Worm (Caenorhabditis elegans) whole organism, L4 larva: ENCODE measurements around the gene sra-32.
A peak's percentile ranks its signal among the peaks of the same experiment; 100 is the strongest.

Source experiments
- F10B5.3 ChIP-seq: sonication (generic microtip); optimal IDR thresholded peaks from 2 replicates; lab custom pipeline; 2016; ENCODE audit warnings: mild to moderate bottlenecking, missing genetic modification characterization, missing compliant biosample characterization
- F44E2.7 ChIP-seq: fragments of 200-800 bp; sonication (Bioruptor generic); IDR thresholded peaks from 2 replicates; pipeline ENCODE4 v2.1.2; 2022; ENCODE audit warnings: missing genetic modification characterization, missing compliant biosample characterization
- F49E8.2 ChIP-seq: sonication (generic microtip); optimal IDR thresholded peaks from 2 replicates; lab custom pipeline; 2016; ENCODE audit warnings: missing compliant biosample characterization, mild to moderate bottlenecking, missing genetic modification characterization, borderline replicate concordance
- T26A8.4 ChIP-seq: fragments of 200-800 bp; sonication (Bioruptor generic); IDR thresholded peaks from 2 replicates; pipeline ENCODE4 v1.3.6; 2022; ENCODE audit warnings: missing genetic modification characterization, missing compliant biosample characterization
- Y5F2A.4 ChIP-seq: fragments of 200-800 bp; sonication (Bioruptor generic); optimal IDR thresholded peaks from 2 replicates; lab custom pipeline; 2018; ENCODE audit warnings: mild to moderate bottlenecking, missing genetic modification characterization, missing compliant biosample characterization
- Y75B8A.6 ChIP-seq: fragments of 200-800 bp; sonication (Bioruptor generic); IDR thresholded peaks from 2 replicates; pipeline ENCODE4 v1.3.6; 2022; ENCODE audit warnings: missing genetic modification reagents, missing genetic modification characterization, missing compliant biosample characterization
- ZK546.5 ChIP-seq, 2 experiments: sonication (generic microtip); optimal IDR thresholded peaks; 2 replicates each; lab custom pipeline; 2017; ENCODE audit warnings: missing biosample characterization in 2 of 2, missing genetic modification characterization in 2 of 2
- aly-2 ChIP-seq: sonication (generic microtip); optimal IDR thresholded peaks from 2 replicates; lab custom pipeline; 2018; ENCODE audit warnings: missing biosample characterization, missing genetic modification characterization
- attf-4 ChIP-seq: sonication (generic microtip); optimal IDR thresholded peaks from 3 replicates; lab custom pipeline; 2017; ENCODE audit warnings: missing biosample characterization, missing genetic modification characterization
- ceh-28 ChIP-seq: fragments of 150-350 bp; optimal IDR thresholded peaks from 2 replicates; lab custom pipeline; 2014; ENCODE audit warnings: missing biosample characterization, missing genetic modification reagents, missing genetic modification characterization
- ceh-32 ChIP-seq: sonication (generic microtip); optimal IDR thresholded peaks from 2 replicates; lab custom pipeline; 2016; ENCODE audit warnings: mild to moderate bottlenecking, missing genetic modification characterization, missing compliant biosample characterization; ENCODE audit not compliant: poor library complexity
- ceh-44 ChIP-seq: fragments of 200-800 bp; sonication (Bioruptor generic); IDR thresholded peaks from 2 replicates; pipeline ENCODE4 v1.3.6; 2022; ENCODE audit warnings: missing genetic modification reagents, missing genetic modification characterization, missing compliant biosample characterization
- ctbp-1 ChIP-seq: fragments of 200-800 bp; sonication (Bioruptor generic); IDR thresholded peaks from 2 replicates; pipeline ENCODE4 v1.3.6; 2022; ENCODE audit warnings: missing genetic modification reagents, missing genetic modification characterization, missing compliant biosample characterization
- dpl-1 ChIP-seq: fragments of 150-350 bp; optimal IDR thresholded peaks from 2 replicates; lab custom pipeline; 2014; ENCODE audit warnings: missing biosample characterization, missing genetic modification reagents, missing genetic modification characterization
- egl-43 ChIP-seq: fragments of 200-800 bp; sonication (Bioruptor generic); IDR thresholded peaks from 2 replicates; pipeline ENCODE4 v1.3.6; 2022; ENCODE audit warnings: missing genetic modification reagents, missing genetic modification characterization, missing compliant biosample characterization
- fkh-10 ChIP-seq: fragments of 150-350 bp; optimal IDR thresholded peaks from 2 replicates; lab custom pipeline; 2014; ENCODE audit warnings: missing biosample characterization, missing genetic modification reagents, missing genetic modification characterization
- fos-1 ChIP-seq: fragments of 150-350 bp; optimal IDR thresholded peaks from 2 replicates; lab custom pipeline; 2014; ENCODE audit warnings: missing biosample characterization, missing genetic modification characterization
- hmg-1.1 ChIP-seq: fragments of 200-800 bp; sonication (Bioruptor generic); IDR thresholded peaks from 2 replicates; pipeline ENCODE4 v1.3.6; 2022; ENCODE audit warnings: missing genetic modification reagents, missing genetic modification characterization, missing compliant biosample characterization
- lin-15B ChIP-seq: fragments of 150-350 bp; sonication (generic microtip); optimal IDR thresholded peaks from 3 replicates; lab custom pipeline; 2014; ENCODE audit warnings: missing biosample characterization, missing genetic modification characterization
- lsy-2 ChIP-seq, 2 experiments: fragments of 150-350 bp in 1 of 2; sonication (generic microtip) in 1 of 2; optimal IDR thresholded peaks; 2 replicates each; lab custom pipeline; 2014 to 2017; ENCODE audit warnings: missing biosample characterization in 2 of 2, missing genetic modification characterization in 2 of 2
- mdl-1 ChIP-seq, 2 experiments: fragments of 150-350 bp in 1 of 2; sonication (generic microtip) in 1 of 2; optimal IDR thresholded peaks; 2 replicates each; lab custom pipeline; 2014 to 2017; ENCODE audit warnings: missing biosample characterization in 2 of 2, missing genetic modification characterization in 2 of 2
- mxl-3 ChIP-seq: fragments of 200-800 bp; sonication (Bioruptor generic); optimal IDR thresholded peaks from 2 replicates; lab custom pipeline; 2018; ENCODE audit warnings: mild to moderate bottlenecking, missing genetic modification characterization, missing compliant biosample characterization
- nhr-102 ChIP-seq: sonication (generic microtip); optimal IDR thresholded peaks from 2 replicates; lab custom pipeline; 2016; ENCODE audit warnings: mild to moderate bottlenecking, missing genetic modification characterization, moderate library complexity, missing compliant biosample characterization
- nhr-42 ChIP-seq: fragments of 200-800 bp; sonication (Bioruptor generic); IDR thresholded peaks from 2 replicates; pipeline ENCODE4 v1.3.6; 2022; ENCODE audit warnings: missing genetic modification characterization, missing compliant biosample characterization
- nhr-6 ChIP-seq: fragments of 150-350 bp; optimal IDR thresholded peaks from 2 replicates; lab custom pipeline; 2014; ENCODE audit warnings: missing biosample characterization, missing genetic modification characterization
- nhr-76 ChIP-seq: fragments of 150-350 bp; optimal IDR thresholded peaks from 2 replicates; lab custom pipeline; 2014; ENCODE audit warnings: missing biosample characterization, missing genetic modification characterization
- rbr-2 ChIP-seq: sonication (generic microtip); optimal IDR thresholded peaks from 2 replicates; lab custom pipeline; 2016; ENCODE audit warnings: missing genotype, missing genetic modification characterization, missing compliant biosample characterization
- saeg-2 ChIP-seq: fragments of 200-800 bp; sonication (Bioruptor generic); IDR thresholded peaks from 2 replicates; pipeline ENCODE4 v1.3.6; 2022; ENCODE audit warnings: missing genetic modification reagents, missing genetic modification characterization, missing compliant biosample characterization
- set-16 ChIP-seq: fragments of 200-800 bp; sonication (Bioruptor generic); IDR thresholded peaks from 2 replicates; pipeline ENCODE4 v1.3.6; 2022; ENCODE audit warnings: missing genetic modification reagents, missing genetic modification characterization, missing compliant biosample characterization
- spr-1 ChIP-seq: sonication (generic microtip); optimal IDR thresholded peaks from 2 replicates; lab custom pipeline; 2016; ENCODE audit warnings: mild to moderate bottlenecking, missing genetic modification characterization, missing compliant biosample characterization
- spr-3 ChIP-seq: fragments of 200-800 bp; sonication (Bioruptor generic); optimal IDR thresholded peaks from 2 replicates; lab custom pipeline; 2018; ENCODE audit warnings: mild to moderate bottlenecking, missing genetic modification characterization, missing compliant biosample characterization
- tra-1 ChIP-seq: fragments of 200-800 bp; sonication (Bioruptor generic); IDR thresholded peaks from 2 replicates; pipeline ENCODE4 v1.3.6; 2022; ENCODE audit warnings: missing genetic modification reagents, missing genetic modification characterization, missing compliant biosample characterization
- unc-39 ChIP-seq: sonication (generic microtip); optimal IDR thresholded peaks from 2 replicates; lab custom pipeline; 2017; ENCODE audit warnings: missing biosample characterization, missing genetic modification characterization
- unc-62 ChIP-seq, 3 experiments: fragments of 150-350 bp in 1 of 3; sonication (generic microtip); optimal IDR thresholded peaks in 2 of 3; peaks in 1 of 3; 1 replicate in 1 of 3; 2 replicates in 2 of 3; lab custom pipeline; 2014 to 2017; ENCODE audit warnings: missing biosample characterization in 3 of 3, missing genetic modification characterization in 3 of 3, missing genetic modification reagents in 3 of 3, missing genotype in 1 of 3
- vab-7 ChIP-seq: fragments of 200-800 bp; sonication (Bioruptor generic); IDR thresholded peaks from 2 replicates; pipeline ENCODE4 v1.3.6; 2022; ENCODE audit warnings: missing genetic modification reagents, missing genetic modification characterization, missing compliant biosample characterization
- zip-11 ChIP-seq: fragments of 200-800 bp; sonication (Bioruptor generic); IDR thresholded peaks from 2 replicates; pipeline ENCODE4 v1.3.6; 2022; ENCODE audit warnings: missing genetic modification characterization, missing compliant biosample characterization
- ztf-11 ChIP-seq: fragments of 150-350 bp; optimal IDR thresholded peaks from 2 replicates; lab custom pipeline; 2014; ENCODE audit warnings: missing biosample characterization, missing genetic modification characterization

Gene sra-32

ce11 chrII:4527800-4528199, 4.0 kb downstream of the sra-32 start, which contains the start of gene sra-35:
Gene sra-35, minus strand, starts transcription at chrII:4527900.
- TF ChIP-seq ceh-32 (tag; lab: Kevin White, UChicago) (no peak), nhr-42 (GFP tag; lab: Robert Waterston, UW) (no peak), dpl-1 (GFP tag; lab: Kevin White, UChicago) (no peak), F44E2.7 (GFP tag; lab: Robert Waterston, UW) (no peak), saeg-2 (no peak), spr-3 (GFP tag; lab: Kevin White, UChicago) (no peak), fkh-10 (GFP tag; lab: Kevin White, UChicago) (no peak), ceh-28 (no peak), ztf-11 (no peak), ceh-44 (GFP tag; lab: Robert Waterston, UW) (no peak), rbr-2 (tag; lab: Kevin White, UChicago) (no peak), fos-1 (tag; lab: Kevin White, UChicago) (no peak), mdl-1 (tag; optimal IDR thresholded peaks at IDR 0.05; lab: Kevin White, UChicago) (no peak)

DNA sequence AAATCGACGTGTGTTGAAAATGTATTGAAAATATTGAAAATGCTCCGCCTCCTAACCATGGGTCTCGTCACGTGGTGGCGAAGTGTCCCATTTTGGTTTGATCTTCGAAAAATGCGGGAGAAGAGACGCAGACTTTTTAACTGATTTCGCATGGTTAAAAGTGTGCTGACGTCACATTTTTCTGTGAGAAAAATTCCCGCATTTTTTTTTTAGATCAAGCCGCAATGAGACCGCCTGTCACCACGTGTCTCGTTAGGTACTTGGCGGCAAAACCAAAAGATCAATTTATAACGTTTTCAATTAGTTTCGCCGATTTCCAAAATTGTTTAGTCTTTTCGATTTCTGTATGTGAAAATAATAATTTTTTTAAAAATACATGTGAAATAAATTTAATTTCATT, 6.6 kb downstream of the sra-32 start:
- TF ChIP-seq vab-7 (no peak), lsy-2 (tag; optimal IDR thresholded peaks at IDR 0.05; lab: Kevin White, UChicago) (no peak), zip-11 (GFP tag; lab: Robert Waterston, UW) (no peak), Y75B8A.6 (GFP tag; lab: Robert Waterston, UW) (0 out of 2 replicates have a peak, but pooled peaks have one; percentile 22), F44E2.7 (GFP tag; lab: Robert Waterston, UW) (no peak), F10B5.3 (tag; lab: Kevin White, UChicago) (no peak), Y5F2A.4 (GFP tag; lab: Kevin White, UChicago) (no peak), nhr-6 (tag; lab: Kevin White, UChicago) (no peak), hmg-1.1 (no peak), unc-62 (GFP tag; optimal IDR thresholded peaks at IDR 0.05 in 1 of 2; lab: Kevin White, UChicago) (peak in 1 of 2 experiments; percentile 21), unc-62 (tag; optimal IDR thresholded peaks at IDR 0.05; lab: Kevin White, UChicago) (no peak), fkh-10 (GFP tag; lab: Kevin White, UChicago) (no peak), F49E8.2 (tag; lab: Kevin White, UChicago) (no peak)
- TF ChIP-seq, all 104 proteins: peak for 2

DNA sequence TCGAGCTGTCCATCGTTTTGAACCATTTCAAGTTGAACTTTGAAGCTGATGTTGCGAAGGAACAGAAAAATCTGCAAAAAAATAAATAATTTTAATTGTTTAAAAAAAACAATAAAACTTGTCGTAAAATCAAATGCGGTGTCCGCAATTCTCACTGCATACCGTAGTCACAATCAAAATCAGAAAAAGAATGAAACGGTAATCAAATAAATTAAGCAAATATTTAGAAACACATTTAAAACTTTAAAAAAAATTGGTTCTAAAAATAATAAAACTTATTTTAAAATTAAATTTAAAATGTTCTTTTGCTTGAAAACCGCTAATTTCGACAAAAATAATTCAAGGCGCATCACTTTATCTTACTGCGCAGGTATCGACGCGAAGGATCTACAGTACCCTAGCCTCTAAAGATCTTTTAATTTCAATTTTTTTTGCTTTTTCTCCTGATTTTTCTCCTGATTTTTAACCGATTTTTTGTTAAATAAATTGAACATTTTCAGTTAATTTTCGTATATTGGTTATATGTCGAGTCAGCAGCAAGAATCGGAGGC, 8.6 kb downstream of the sra-32 start, which contains the start of the genes B0304.4 and B0304.2:
Gene B0304.4, minus strand, starts transcription at position 101 of the 551 bp plus-strand sequence.
Gene B0304.2, plus strand, starts transcription at position 501 of the 551 bp plus-strand sequence.
- no peak for TF ChIP-seq T26A8.4 (GFP tag; lab: Robert Waterston, UW)
- TF ChIP-seq tra-1 (GFP tag; lab: Robert Waterston, UW): no peak
- no peak for TF ChIP-seq egl-43
- no peak for TF ChIP-seq nhr-102 (tag; lab: Kevin White, UChicago)
- no peak for TF ChIP-seq saeg-2
- no peak for TF ChIP-seq ceh-44 (GFP tag; lab: Robert Waterston, UW)
- TF ChIP-seq F10B5.3 (tag; lab: Kevin White, UChicago): no peak
- no peak for TF ChIP-seq aly-2 (tag; lab: Kevin White, UChicago)
- no peak for TF ChIP-seq F44E2.7 (GFP tag; lab: Robert Waterston, UW)
- no peak for TF ChIP-seq lsy-2 (tag; optimal IDR thresholded peaks at IDR 0.05; lab: Kevin White, UChicago)
- TF ChIP-seq mxl-3 (GFP tag; lab: Kevin White, UChicago): no peak
- no peak for TF ChIP-seq attf-4
- TF ChIP-seq ctbp-1: no peak
- TF ChIP-seq nhr-76 (tag; lab: Kevin White, UChicago): no peak
- no peak for TF ChIP-seq lin-15B (tag; lab: Kevin White, UChicago)
- TF ChIP-seq Y75B8A.6 (GFP tag; lab: Robert Waterston, UW): no peak
- no peak for TF ChIP-seq ZK546.5 (tag; optimal IDR thresholded peaks at IDR 0.05; lab: Kevin White, UChicago)
- TF ChIP-seq unc-39: no peak
- no peak for TF ChIP-seq set-16 (GFP tag; lab: Robert Waterston, UW)
- TF ChIP-seq spr-1 (tag; lab: Kevin White, UChicago): no peak
- TF ChIP-seq, all 104 proteins: peak for 0
